Fruit fly (Drosophila melanogaster) whole organism, embryonic: Measurements from ENCODE around the gene alpha-Est8.
A peak's percentile ranks its signal among the peaks of the same experiment; 100 is the strongest.

Source experiments
- Awh ChIP-seq: fragments of 200-800 bp; sonication (Bioruptor generic); IDR thresholded peaks from 2 replicates; pipeline ENCODE4, ENCODE4 v1.3.6; 2022; ENCODE audit warnings: missing biosample characterization, missing genetic modification characterization
- B-H2 ChIP-seq: fragments of 200-800 bp; sonication (Bioruptor generic); optimal IDR thresholded peaks from 2 replicates; lab custom pipeline; 2018; ENCODE audit warnings: missing biosample characterization, mild to moderate bottlenecking, missing genetic modification characterization
- CG10565 ChIP-seq: fragments of 200-800 bp; sonication (Bioruptor generic); optimal IDR thresholded peaks from 3 replicates; lab custom pipeline; 2016; ENCODE audit warnings: missing biosample characterization, mild to moderate bottlenecking, missing genetic modification characterization
- CG10959 ChIP-seq: fragments of 200-800 bp; sonication (Bioruptor generic); IDR thresholded peaks from 2 replicates; pipeline ENCODE4 v1.3.6; 2022; ENCODE audit warnings: missing biosample characterization, missing genetic modification characterization
- CG10979 ChIP-seq: fragments of 200-800 bp; sonication (Bioruptor generic); optimal IDR thresholded peaks from 2 replicates; lab custom pipeline; 2018; ENCODE audit warnings: missing biosample characterization, mild to moderate bottlenecking, missing genetic modification characterization, moderate library complexity
- CG11723 ChIP-seq: fragments of 200-800 bp; sonication (Bioruptor generic); optimal IDR thresholded peaks from 2 replicates; lab custom pipeline; 2017; ENCODE audit warnings: missing biosample characterization, mild to moderate bottlenecking, missing genetic modification characterization
- CG12236 ChIP-seq: fragments of 200-800 bp; sonication (Bioruptor generic); optimal IDR thresholded peaks from 2 replicates; lab custom pipeline; 2016; ENCODE audit warnings: missing biosample characterization, missing genetic modification characterization
- CG15514 ChIP-seq: fragments of 200-800 bp; sonication (Bioruptor generic); optimal IDR thresholded peaks from 3 replicates; lab custom pipeline; 2017; ENCODE audit warnings: missing biosample characterization, missing genetic modification characterization, mild to moderate bottlenecking, moderate library complexity, missing genetic modification reagents
- CG1603 ChIP-seq: fragments of 200-800 bp; sonication (Bioruptor generic); optimal IDR thresholded peaks from 2 replicates; lab custom pipeline; 2019; ENCODE audit warnings: missing biosample characterization, mild to moderate bottlenecking, missing genetic modification characterization, moderate library complexity
- CG17612 ChIP-seq: fragments of 200-800 bp; sonication (Bioruptor generic); IDR thresholded peaks from 2 replicates; pipeline ENCODE4 v1.3.6; 2022; ENCODE audit warnings: missing biosample characterization, missing genetic modification characterization
- CG18599 ChIP-seq: fragments of 200-800 bp; sonication (Bioruptor generic); optimal IDR thresholded peaks from 3 replicates; lab custom pipeline; 2017; ENCODE audit warnings: missing biosample characterization, missing genetic modification characterization, mild to moderate bottlenecking, moderate library complexity, missing genetic modification reagents
- CG2129 ChIP-seq: fragments of 200-800 bp; sonication (Bioruptor generic); IDR thresholded peaks from 2 replicates; pipeline ENCODE4 v1.3.6; 2022; ENCODE audit warnings: missing biosample characterization, missing genetic modification characterization; ENCODE audit not compliant: partially characterized antibody
- CG33213 ChIP-seq: fragments of 200-800 bp; sonication (Bioruptor generic); optimal IDR thresholded peaks from 3 replicates; lab custom pipeline; 2016; ENCODE audit warnings: missing biosample characterization, missing genetic modification characterization
- CG34376 ChIP-seq: fragments of 200-800 bp; sonication (Bioruptor generic); optimal IDR thresholded peaks from 2 replicates; lab custom pipeline; 2018; ENCODE audit warnings: missing biosample characterization, mild to moderate bottlenecking, missing genetic modification characterization
- CG3847 ChIP-seq: fragments of 200-800 bp; sonication (Bioruptor generic); IDR thresholded peaks from 2 replicates; pipeline ENCODE4 v1.3.6; 2022; ENCODE audit warnings: missing biosample characterization, missing genetic modification characterization
- CG5180 ChIP-seq: fragments of 200-800 bp; sonication (Bioruptor generic); optimal IDR thresholded peaks from 3 replicates; lab custom pipeline; 2017; ENCODE audit warnings: missing biosample characterization, missing genetic modification characterization, mild to moderate bottlenecking, moderate library complexity, missing genetic modification reagents
- CG9215 ChIP-seq: fragments of 200-800 bp; sonication (Bioruptor generic); IDR thresholded peaks from 2 replicates; pipeline ENCODE4 v1.3.6; 2022; ENCODE audit warnings: missing biosample characterization, missing genetic modification characterization
- CHES-1-like ChIP-seq: fragments of 200-800 bp; sonication (Bioruptor generic); optimal IDR thresholded peaks from 2 replicates; lab custom pipeline; 2016; ENCODE audit warnings: missing biosample characterization, missing genetic modification characterization
- D19B ChIP-seq: fragments of 200-800 bp; sonication (Bioruptor generic); optimal IDR thresholded peaks from 2 replicates; lab custom pipeline; 2017; ENCODE audit warnings: missing biosample characterization, mild to moderate bottlenecking, missing genetic modification characterization
- Dip3 ChIP-seq: fragments of 200-800 bp; sonication (Bioruptor generic); optimal IDR thresholded peaks from 3 replicates; lab custom pipeline; 2016; ENCODE audit warnings: missing biosample characterization, missing genetic modification characterization
- Fer1 ChIP-seq: fragments of 200-800 bp; sonication (Bioruptor generic); optimal IDR thresholded peaks from 2 replicates; lab custom pipeline; 2017; ENCODE audit warnings: missing biosample characterization, mild to moderate bottlenecking, missing genetic modification characterization
- Fer3 ChIP-seq: fragments of 200-800 bp; sonication (Bioruptor generic); optimal IDR thresholded peaks from 2 replicates; lab custom pipeline; 2018; ENCODE audit warnings: missing biosample characterization, mild to moderate bottlenecking, missing genetic modification characterization, moderate library complexity
- H15 ChIP-seq: fragments of 200-800 bp; sonication (Bioruptor generic); IDR thresholded peaks from 3 replicates; pipeline ENCODE4 v1.3.6; 2022; ENCODE audit warnings: missing biosample characterization, missing genetic modification characterization
- HHEX ChIP-seq: fragments of 200-800 bp; sonication (Bioruptor generic); optimal IDR thresholded peaks from 3 replicates; lab custom pipeline; 2017; ENCODE audit warnings: missing biosample characterization, mild to moderate bottlenecking, missing genetic modification characterization, missing genetic modification reagents
- Hr51 ChIP-seq, 2 experiments: fragments of 200-800 bp; sonication (Bioruptor generic); optimal IDR thresholded peaks; 2 replicates in 1 of 2; 3 replicates in 1 of 2; lab custom pipeline; 2016 to 2018; ENCODE audit warnings: missing biosample characterization in 2 of 2, missing genetic modification characterization in 2 of 2, mild to moderate bottlenecking in 1 of 2, moderate library complexity in 1 of 2
- Kr ChIP-seq: fragments of 200-800 bp; sonication (Bioruptor generic); optimal IDR thresholded peaks from 2 replicates; lab custom pipeline; 2017; ENCODE audit warnings: missing biosample characterization, mild to moderate bottlenecking, missing genetic modification characterization
- MESR4 ChIP-seq: fragments of 200-800 bp; sonication (Bioruptor generic); optimal IDR thresholded peaks from 2 replicates; lab custom pipeline; 2018; ENCODE audit warnings: missing biosample characterization, mild to moderate bottlenecking, missing genetic modification characterization, moderate library complexity
- NfI ChIP-seq: fragments of 200-800 bp; sonication (Bioruptor generic); optimal IDR thresholded peaks from 3 replicates; lab custom pipeline; 2018; ENCODE audit warnings: missing biosample characterization, mild to moderate bottlenecking, missing genetic modification characterization, moderate library complexity
- Rfx ChIP-seq: fragments of 200-800 bp; sonication (Bioruptor generic); IDR thresholded peaks from 2 replicates; pipeline ENCODE4 v1.3.6; 2022; ENCODE audit warnings: missing biosample characterization, missing genetic modification characterization
- Side ChIP-seq: fragments of 200-800 bp; sonication (Bioruptor generic); optimal IDR thresholded peaks from 2 replicates; lab custom pipeline; 2016; ENCODE audit warnings: missing biosample characterization, missing genetic modification characterization
- Usf ChIP-seq: fragments of 200-800 bp; sonication (Bioruptor generic); optimal IDR thresholded peaks from 2 replicates; lab custom pipeline; 2017; ENCODE audit warnings: missing genotype, missing biosample characterization, missing genetic modification characterization
- ab ChIP-seq: fragments of 200-800 bp; sonication (Bioruptor generic); optimal IDR thresholded peaks from 2 replicates; lab custom pipeline; 2016; ENCODE audit warnings: missing biosample characterization, missing genetic modification characterization
- abd-A ChIP-seq: fragments of 200-800 bp; sonication (Bioruptor generic); optimal IDR thresholded peaks from 3 replicates; lab custom pipeline; 2019; ENCODE audit warnings: missing biosample characterization, mild to moderate bottlenecking, missing genetic modification characterization, moderate library complexity
- al ChIP-seq: fragments of 200-800 bp; sonication (Bioruptor generic); IDR thresholded peaks from 2 replicates; pipeline ENCODE4 v1.3.6; 2022; ENCODE audit warnings: missing biosample characterization, missing genetic modification characterization
- bcd ChIP-seq: fragments of 200-800 bp; sonication (Bioruptor generic); optimal IDR thresholded peaks from 2 replicates; lab custom pipeline; 2017; ENCODE audit warnings: missing biosample characterization, mild to moderate bottlenecking, missing genetic modification characterization
- crol ChIP-seq: fragments of 200-800 bp; sonication (Bioruptor generic); IDR thresholded peaks from 2 replicates; pipeline ENCODE4 v1.3.6; 2022; ENCODE audit warnings: missing biosample characterization, missing genetic modification characterization
- da ChIP-seq: fragments of 200-800 bp; sonication (Bioruptor generic); optimal IDR thresholded peaks from 2 replicates; lab custom pipeline; 2016; ENCODE audit warnings: missing biosample characterization, missing genetic modification characterization
- danr ChIP-seq: fragments of 200-800 bp; sonication (Bioruptor generic); IDR thresholded peaks from 2 replicates; pipeline ENCODE4 v1.3.6; 2022; ENCODE audit warnings: missing biosample characterization, missing genetic modification characterization
- dysf ChIP-seq: fragments of 200-800 bp; sonication (Bioruptor generic); IDR thresholded peaks from 3 replicates; pipeline ENCODE4 v1.3.6; 2022; ENCODE audit warnings: missing biosample characterization, missing genetic modification characterization
- gem ChIP-seq: fragments of 200-800 bp; sonication (Bioruptor generic); optimal IDR thresholded peaks from 2 replicates; lab custom pipeline; 2019; ENCODE audit warnings: missing biosample characterization, mild to moderate bottlenecking, missing genetic modification characterization, moderate library complexity
- gro ChIP-seq: fragments of 200-800 bp; sonication (Bioruptor generic); optimal IDR thresholded peaks from 2 replicates; lab custom pipeline; 2016; ENCODE audit warnings: missing biosample characterization, missing genetic modification characterization
- hb ChIP-seq: fragments of 200-800 bp; sonication (Bioruptor generic); IDR thresholded peaks from 3 replicates; pipeline ENCODE4 v1.3.6; 2022; ENCODE audit warnings: missing biosample characterization, missing genetic modification characterization; ENCODE audit not compliant: partially characterized antibody
- mld ChIP-seq: fragments of 200-800 bp; sonication (Bioruptor generic); IDR thresholded peaks from 3 replicates; pipeline ENCODE4 v1.3.6; 2022; ENCODE audit warnings: missing biosample characterization, missing genetic modification characterization; ENCODE audit not compliant: partially characterized antibody
- pzg ChIP-seq: fragments of 200-800 bp; sonication (Bioruptor generic); optimal IDR thresholded peaks from 3 replicates; lab custom pipeline; 2018; ENCODE audit warnings: missing biosample characterization, mild to moderate bottlenecking, missing genetic modification characterization, moderate library complexity
- repo ChIP-seq: fragments of 200-800 bp; sonication (Bioruptor generic); optimal IDR thresholded peaks from 2 replicates; lab custom pipeline; 2016; ENCODE audit warnings: missing biosample characterization, missing genetic modification characterization
- sens ChIP-seq: fragments of 200-800 bp; sonication (Bioruptor generic); peaks from one replicate; lab custom pipeline; 2016; ENCODE audit warnings: missing biosample characterization, missing genetic modification characterization
- sna ChIP-seq: fragments of 200-800 bp; sonication (Bioruptor generic); IDR thresholded peaks from 2 replicates; pipeline ENCODE4 v1.3.6; 2022; ENCODE audit warnings: missing biosample characterization, missing genetic modification characterization; ENCODE audit not compliant: partially characterized antibody
- unc-4 ChIP-seq: fragments of 200-800 bp; sonication (Bioruptor generic); IDR thresholded peaks from 2 replicates; pipeline ENCODE4 v1.3.6; 2022; ENCODE audit warnings: missing biosample characterization, missing genetic modification characterization; ENCODE audit not compliant: partially characterized antibody
- vfl ChIP-seq: fragments of 200-800 bp; sonication (Bioruptor generic); optimal IDR thresholded peaks from 2 replicates; lab custom pipeline; 2016; ENCODE audit warnings: missing biosample characterization, missing genetic modification characterization

Gene alpha-Est8

DNA sequence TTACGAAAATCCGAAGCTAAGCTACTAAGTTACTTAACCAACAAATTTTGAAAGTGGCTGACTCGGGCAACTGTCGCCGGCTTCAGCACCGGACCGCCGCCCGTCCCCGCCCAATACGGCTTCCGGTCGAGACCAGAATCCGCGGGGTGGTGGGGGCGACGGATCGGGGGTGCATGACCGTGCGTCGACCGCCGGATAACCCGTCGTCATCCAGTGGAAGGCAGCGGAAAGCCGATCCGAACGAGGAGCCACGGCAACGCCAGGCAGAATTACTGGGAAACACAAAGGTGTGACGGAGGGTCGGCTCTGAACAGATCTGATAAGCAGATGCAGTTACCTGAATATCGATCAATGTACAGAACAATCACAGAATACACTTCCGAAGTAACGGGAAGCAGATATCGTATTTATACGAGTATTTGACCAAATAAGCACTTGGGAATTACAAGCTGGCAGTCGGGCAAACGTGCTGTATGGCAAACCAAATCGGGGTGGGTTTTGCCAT is 40.8 kb downstream of the alpha-Est8 start (continued):
- TF ChIP-seq al (GFP tag; lab: Robert Waterston, UW) (peak; percentile 44; the same call in 1 of the 2 replicates), B-H2 (GFP tag; lab: Kevin White, UChicago) (peak; percentile 96), gem (no peak), Usf (no peak), abd-A (tag; lab: Kevin White, UChicago) (peak; percentile 89), Dip3 (GFP tag; lab: Kevin White, UChicago) (peak; percentile 44), CG5180 (GFP tag; lab: Kevin White, UChicago) (peak; percentile 52), CG15514 (GFP tag; lab: Kevin White, UChicago) (peak; percentile 65), CG18599 (GFP tag; lab: Kevin White, UChicago) (peak; percentile 70), Kr (GFP tag; lab: Kevin White, UChicago) (peak; percentile 78), Hr51 (GFP tag; optimal IDR thresholded peaks at IDR 0.05; lab: Kevin White, UChicago) (peak; percentile 36 to 55), Rfx (GFP tag; lab: Robert Waterston, UW) (peak; percentile 70; the same call in 1 of the 2 replicates), Fer3 (tag; lab: Kevin White, UChicago) (peak; percentile 49), sens (GFP tag; lab: Kevin White, UChicago) (peak; percentile 88), NfI (GFP tag; lab: Kevin White, UChicago) (peak; percentile 54), Fer1 (peak; percentile 85), crol (peak; percentile 97), vfl (GFP tag; lab: Kevin White, UChicago) (peak; percentile 18), CG33213 (GFP tag; lab: Kevin White, UChicago) (peak; percentile 10), pzg (GFP tag; lab: Kevin White, UChicago) (peak; percentile 32), MESR4 (peak; percentile 43), CHES-1-like (GFP tag; lab: Kevin White, UChicago) (peak; percentile 52), CG3847 (GFP tag; lab: Robert Waterston, UW) (peak; percentile 58; the same call in 1 of the 2 replicates), HHEX (GFP tag; lab: Kevin White, UChicago) (peak; percentile 78), ab (GFP tag; lab: Kevin White, UChicago) (no peak), da (GFP tag; lab: Kevin White, UChicago) (peak; percentile 46), sna (GFP tag; lab: Robert Waterston, UW) (peak; percentile 86), CG10565 (GFP tag; lab: Kevin White, UChicago) (no peak), dysf (GFP tag; lab: Robert Waterston, UW) (peak; percentile 54; the same call in 2 of the 3 replicates), unc-4 (GFP tag; lab: Robert Waterston, UW) (peak; percentile 67), CG12236 (GFP tag; lab: Kevin White, UChicago) (no peak), gro (GFP tag; lab: Kevin White, UChicago) (peak; percentile 34), CG17612 (GFP tag; lab: Robert Waterston, UW) (no peak), CG1603 (peak; percentile 54), CG10979 (tag; lab: Kevin White, UChicago) (peak; percentile 34), CG2129 (peak; percentile 44), Awh (GFP tag; lab: Robert Waterston, UW) (peak; percentile 65), Side (peak; percentile 67), CG10959 (0 out of 2 replicates have a peak, but pooled peaks have one; percentile 48), danr (GFP tag; lab: Robert Waterston, UW) (no peak), bcd (GFP tag; lab: Kevin White, UChicago) (peak; percentile 37), CG9215 (GFP tag; lab: Robert Waterston, UW) (no peak; the same call in 1 of the 2 replicates), D19B (GFP tag; lab: Kevin White, UChicago) (peak; percentile 4), CG11723 (GFP tag; lab: Kevin White, UChicago) (peak; percentile 86), hb (GFP tag; lab: Robert Waterston, UW) (peak; percentile 95), mld (GFP tag; lab: Robert Waterston, UW) (peak; percentile 99), CG34376 (GFP tag; lab: Kevin White, UChicago) (peak; percentile 99), repo (GFP tag; lab: Kevin White, UChicago) (peak; percentile 62), H15 (GFP tag; lab: Robert Waterston, UW) (peak; percentile 39; the same call in 1 of the 3 replicates)
